Fruit fly (Drosophila melanogaster) whole organism, embryonic: ENCODE data around the gene wds.

Experiments
- Blimp-1 ChIP-seq: fragments of 200-800 bp; sonication (Bioruptor generic); optimal IDR thresholded peaks from 3 replicates; lab custom pipeline; 2018; ENCODE audit warnings: missing biosample characterization, missing genetic modification characterization, mild to moderate bottlenecking, moderate library complexity, missing genetic modification reagents
- C15 ChIP-seq: fragments of 200-800 bp; sonication (Bioruptor generic); IDR thresholded peaks from 3 replicates; pipeline ENCODE4 v1.3.6; 2022; ENCODE audit warnings: missing biosample characterization, missing genetic modification characterization
- CG10267 ChIP-seq: fragments of 200-800 bp; sonication (Bioruptor generic); optimal IDR thresholded peaks from 2 replicates; lab custom pipeline; 2018; ENCODE audit warnings: missing biosample characterization, mild to moderate bottlenecking, missing genetic modification characterization, moderate library complexity
- CG10321 ChIP-seq: fragments of 200-800 bp; sonication (Bioruptor generic); IDR thresholded peaks from 2 replicates; pipeline ENCODE4 v1.3.6; 2022; ENCODE audit warnings: missing biosample characterization, missing genetic modification characterization
- CG10431 ChIP-seq: fragments of 200-800 bp; sonication (Bioruptor generic); optimal IDR thresholded peaks from 3 replicates; lab custom pipeline; 2018; ENCODE audit warnings: missing biosample characterization, mild to moderate bottlenecking, missing genetic modification characterization
- CG10543 ChIP-seq: fragments of 200-800 bp; sonication (Bioruptor generic); optimal IDR thresholded peaks from 3 replicates; lab custom pipeline; 2017; ENCODE audit warnings: missing biosample characterization, mild to moderate bottlenecking, missing genetic modification characterization, moderate library complexity
- CG12155 ChIP-seq: fragments of 200-800 bp; sonication (Bioruptor generic); optimal IDR thresholded peaks from 3 replicates; lab custom pipeline; 2016; ENCODE audit warnings: missing biosample characterization, missing genetic modification characterization
- CG13287 ChIP-seq: fragments of 200-800 bp; sonication (Bioruptor generic); IDR thresholded peaks from 2 replicates; pipeline ENCODE4 v1.3.6; 2022; ENCODE audit warnings: missing biosample characterization, missing genetic modification characterization; ENCODE audit not compliant: partially characterized antibody
- CG13296 ChIP-seq: fragments of 200-800 bp; sonication (Bioruptor generic); optimal IDR thresholded peaks from 3 replicates; lab custom pipeline; 2018; ENCODE audit warnings: missing biosample characterization, mild to moderate bottlenecking, missing genetic modification characterization
- CG13775 ChIP-seq: fragments of 200-800 bp; sonication (Bioruptor generic); optimal IDR thresholded peaks from 3 replicates; lab custom pipeline; 2017; ENCODE audit warnings: missing biosample characterization, mild to moderate bottlenecking, missing genetic modification characterization
- CG16779 ChIP-seq: fragments of 200-800 bp; sonication (Bioruptor generic); IDR thresholded peaks from 2 replicates; pipeline ENCODE4 v1.3.6; 2022; ENCODE audit warnings: missing biosample characterization, missing genetic modification characterization
- CG18476 ChIP-seq: fragments of 200-800 bp; sonication (Bioruptor generic); optimal IDR thresholded peaks from 2 replicates; lab custom pipeline; 2016; ENCODE audit warnings: missing biosample characterization, mild to moderate bottlenecking, missing genetic modification characterization
- CG2202 ChIP-seq: fragments of 200-800 bp; sonication (Bioruptor generic); optimal IDR thresholded peaks from 2 replicates; lab custom pipeline; 2018; ENCODE audit warnings: missing biosample characterization, mild to moderate bottlenecking, missing genetic modification characterization
- CG33557 ChIP-seq: fragments of 200-800 bp; sonication (Bioruptor generic); optimal IDR thresholded peaks from 2 replicates; lab custom pipeline; 2019; ENCODE audit warnings: missing biosample characterization, mild to moderate bottlenecking, missing genetic modification characterization, moderate library complexity
- CG3838 ChIP-seq: fragments of 200-800 bp; sonication (Bioruptor generic); optimal IDR thresholded peaks from 3 replicates; lab custom pipeline; 2016; ENCODE audit warnings: missing biosample characterization, missing genetic modification characterization
- CG4404 ChIP-seq: fragments of 200-800 bp; sonication (Bioruptor generic); IDR thresholded peaks from 2 replicates; pipeline ENCODE4 v1.3.6; 2022; ENCODE audit warnings: missing biosample characterization, missing genetic modification characterization
- CG4424 ChIP-seq: fragments of 200-800 bp; sonication (Bioruptor generic); optimal IDR thresholded peaks from 3 replicates; lab custom pipeline; 2016; ENCODE audit warnings: missing biosample characterization, missing genetic modification characterization
- CG4820 ChIP-seq: fragments of 200-800 bp; sonication (Bioruptor generic); optimal IDR thresholded peaks from 3 replicates; lab custom pipeline; 2016; ENCODE audit warnings: missing biosample characterization, missing genetic modification characterization
- CG7372 ChIP-seq: fragments of 200-800 bp; sonication (Bioruptor generic); IDR thresholded peaks from 2 replicates; pipeline ENCODE4 v1.3.6; 2022; ENCODE audit warnings: missing biosample characterization, missing genetic modification characterization
- CG8281 ChIP-seq: fragments of 200-800 bp; sonication (Bioruptor generic); optimal IDR thresholded peaks from 2 replicates; lab custom pipeline; 2018; ENCODE audit warnings: missing biosample characterization, mild to moderate bottlenecking, missing genetic modification characterization, moderate library complexity
- CG8944 ChIP-seq: fragments of 200-800 bp; sonication (Bioruptor generic); optimal IDR thresholded peaks from 3 replicates; lab custom pipeline; 2016; ENCODE audit warnings: missing biosample characterization, missing genetic modification characterization
- Dek ChIP-seq: fragments of 200-800 bp; sonication (Bioruptor generic); optimal IDR thresholded peaks from 3 replicates; lab custom pipeline; 2019; ENCODE audit warnings: missing biosample characterization, mild to moderate bottlenecking, missing genetic modification characterization, moderate library complexity
- Ets97D ChIP-seq: fragments of 200-800 bp; sonication (Bioruptor generic); optimal IDR thresholded peaks from 3 replicates; lab custom pipeline; 2016; ENCODE audit warnings: missing biosample characterization, missing genetic modification characterization
- Gug ChIP-seq: fragments of 200-800 bp; sonication (Bioruptor generic); IDR thresholded peaks from 4 replicates; pipeline ENCODE4 v1.3.6; 2022; ENCODE audit warnings: missing biosample characterization, missing genetic modification characterization
- Hr39 ChIP-seq: fragments of >200 bp; optimal IDR thresholded peaks from 2 replicates; lab custom pipeline; 2017
- Hsf ChIP-seq: fragments of 200-800 bp; sonication (Bioruptor generic); optimal IDR thresholded peaks from 3 replicates; lab custom pipeline; 2016; ENCODE audit warnings: missing biosample characterization, missing genetic modification characterization
- MBD-R2 ChIP-seq: fragments of 200-800 bp; sonication (Bioruptor generic); IDR thresholded peaks from 2 replicates; pipeline ENCODE4 v1.3.6; 2022; ENCODE audit warnings: missing biosample characterization, missing genetic modification characterization
- Med ChIP-seq: fragments of 200-800 bp; sonication (Bioruptor generic); peaks from one replicate; lab custom pipeline; 2016; ENCODE audit warnings: missing biosample characterization, missing genetic modification characterization, mild to moderate bottlenecking, inconsistent platforms, moderate library complexity
- Myb ChIP-seq: fragments of 200-800 bp; sonication (Bioruptor generic); optimal IDR thresholded peaks from 2 replicates; lab custom pipeline; 2016; ENCODE audit warnings: missing biosample characterization, missing genetic modification characterization
- Oaz ChIP-seq: fragments of 200-800 bp; sonication (Bioruptor generic); IDR thresholded peaks from 2 replicates; pipeline ENCODE4 v1.3.6; 2022; ENCODE audit warnings: missing biosample characterization, missing genetic modification characterization
- Ravus ChIP-seq: fragments of 200-800 bp; sonication (Bioruptor generic); IDR thresholded peaks from 2 replicates; pipeline ENCODE4 v1.3.6; 2022; ENCODE audit warnings: missing biosample characterization, missing genetic modification characterization
- ab ChIP-seq: fragments of 200-800 bp; sonication (Bioruptor generic); optimal IDR thresholded peaks from 2 replicates; lab custom pipeline; 2016; ENCODE audit warnings: missing biosample characterization, missing genetic modification characterization
- ap ChIP-seq: fragments of 200-800 bp; sonication (Bioruptor generic); IDR thresholded peaks from 2 replicates; pipeline ENCODE4 v1.3.6; 2022; ENCODE audit warnings: missing biosample characterization, missing genetic modification characterization
- bigmax ChIP-seq: fragments of 200-800 bp; sonication (Bioruptor generic); optimal IDR thresholded peaks from 2 replicates; lab custom pipeline; 2018; ENCODE audit warnings: missing biosample characterization, mild to moderate bottlenecking, missing genetic modification characterization
- br ChIP-seq: fragments of >200 bp; optimal IDR thresholded peaks from 2 replicates; lab custom pipeline; 2017
- cas ChIP-seq: fragments of 200-800 bp; sonication (Bioruptor generic); IDR thresholded peaks from 2 replicates; pipeline ENCODE4 v1.3.6; 2022; ENCODE audit warnings: missing biosample characterization, missing genetic modification characterization
- dmrt11E ChIP-seq: fragments of 200-800 bp; sonication (Bioruptor generic); optimal IDR thresholded peaks from 3 replicates; lab custom pipeline; 2018; ENCODE audit warnings: missing biosample characterization, mild to moderate bottlenecking, missing genetic modification characterization, moderate library complexity
- dpn ChIP-seq, 2 experiments: fragments of 200-800 bp; sonication (Bioruptor generic); optimal IDR thresholded peaks; 3 replicates each; lab custom pipeline; 2016; ENCODE audit warnings: missing biosample characterization in 2 of 2, missing genetic modification characterization in 2 of 2
- dysf ChIP-seq: fragments of 200-800 bp; sonication (Bioruptor generic); IDR thresholded peaks from 3 replicates; pipeline ENCODE4 v1.3.6; 2022; ENCODE audit warnings: missing biosample characterization, missing genetic modification characterization
- fu2 ChIP-seq: fragments of 200-800 bp; sonication (Bioruptor generic); optimal IDR thresholded peaks from 2 replicates; lab custom pipeline; 2016; ENCODE audit warnings: missing biosample characterization, missing genetic modification characterization
- hkb ChIP-seq, 2 experiments: fragments of 200-800 bp in 1 of 2; fragments of >200 bp in 1 of 2; sonication (Bioruptor generic) in 1 of 2; IDR thresholded peaks in 1 of 2; optimal IDR thresholded peaks in 1 of 2; 2 replicates each; pipeline versions ENCODE4 v1.3.6 to Lab custom; 2017 to 2022; ENCODE audit warnings: missing biosample characterization in 1 of 2, missing genetic modification characterization in 1 of 2
- klu ChIP-seq: fragments of 200-800 bp; sonication (Bioruptor generic); IDR thresholded peaks from 2 replicates; pipeline ENCODE4 v1.3.6; 2022; ENCODE audit warnings: missing biosample characterization, missing genetic modification characterization
- lilli ChIP-seq: fragments of 200-800 bp; sonication (Bioruptor generic); optimal IDR thresholded peaks from 3 replicates; lab custom pipeline; 2016; ENCODE audit warnings: missing biosample characterization, missing genetic modification characterization
- lola ChIP-seq, 3 experiments: fragments of >200 bp in 2 of 3; fragments of 200-800 bp in 1 of 3; sonication (Bioruptor generic) in 1 of 3; optimal IDR thresholded peaks; 2 replicates each; lab custom pipeline; 2017 to 2019; ENCODE audit warnings: missing biosample characterization in 3 of 3, missing genetic modification characterization in 3 of 3, mild to moderate bottlenecking in 1 of 3, moderate library complexity in 1 of 3
- nom ChIP-seq: fragments of 200-800 bp; sonication (Bioruptor generic); optimal IDR thresholded peaks from 2 replicates; lab custom pipeline; 2017; ENCODE audit warnings: missing biosample characterization, missing genetic modification characterization, mild to moderate bottlenecking, moderate library complexity, missing genetic modification reagents
- pfk ChIP-seq: fragments of 200-800 bp; sonication (Bioruptor generic); optimal IDR thresholded peaks from 2 replicates; lab custom pipeline; 2018; ENCODE audit warnings: missing biosample characterization, mild to moderate bottlenecking, missing genetic modification characterization, moderate library complexity
- rib ChIP-seq: fragments of 200-800 bp; sonication (Bioruptor generic); IDR thresholded peaks from 2 replicates; pipeline ENCODE4 v1.3.6; 2022; ENCODE audit warnings: missing biosample characterization, missing genetic modification characterization
- sisA ChIP-seq: fragments of 200-800 bp; sonication (Bioruptor generic); IDR thresholded peaks from 2 replicates; pipeline ENCODE4 v1.3.6; 2022; ENCODE audit warnings: missing biosample characterization, missing genetic modification characterization
- slou ChIP-seq: fragments of 200-800 bp; sonication (Bioruptor generic); optimal IDR thresholded peaks from 3 replicates; lab custom pipeline; 2016; ENCODE audit warnings: missing biosample characterization, missing genetic modification characterization
- tgo ChIP-seq: fragments of 200-800 bp; sonication (Bioruptor generic); IDR thresholded peaks from 3 replicates; pipeline ENCODE4 v1.3.6; 2022; ENCODE audit warnings: missing biosample characterization, missing genetic modification characterization
- wek ChIP-seq: fragments of 200-800 bp; sonication (Bioruptor generic); optimal IDR thresholded peaks from 3 replicates; lab custom pipeline; 2018; ENCODE audit warnings: missing biosample characterization, mild to moderate bottlenecking, missing genetic modification characterization, moderate library complexity

The wds gene

dm6 chrX:2619651-2620050 is 33.9 kb downstream of the wds start, which contains the start of the genes Tsp3A and Seipin (continued):
- TF ChIP-seq Ets97D (peak; percentile 58), hkb (optimal IDR thresholded peaks at IDR 0.05; lab: Kevin White, UChicago) (no peak), hkb (GFP tag; IDR thresholded peaks at IDR 0.05; lab: Robert Waterston, UW) (peak; percentile 90), CG13296 (peak; percentile 89), CG12155 (peak; percentile 74), dmrt11E (peak; percentile 58), Blimp-1 (peak; percentile 65), CG13287 (GFP tag; lab: Robert Waterston, UW) (peak; percentile 70), CG10267 (tag; lab: Kevin White, UChicago) (peak; percentile 67), ab (GFP tag; lab: Kevin White, UChicago) (no peak), tgo (GFP tag; lab: Robert Waterston, UW) (peak; percentile 85), C15 (peak; percentile 62; the same call in 1 of the 3 replicates), CG8944 (GFP tag; lab: Kevin White, UChicago) (peak; percentile 65), Gug (GFP tag; lab: Robert Waterston, UW) (peak; percentile 90), ap (GFP tag; lab: Robert Waterston, UW) (peak; percentile 82), CG4404 (GFP tag; lab: Robert Waterston, UW) (peak; percentile 16; the same call in 1 of the 2 replicates), CG10321 (peak; percentile 62; the same call in 1 of the 2 replicates), Hsf (GFP tag; lab: Kevin White, UChicago) (peak; percentile 79), CG13775 (GFP tag; lab: Kevin White, UChicago) (peak; percentile 72), Med (GFP tag; lab: Kevin White, UChicago) (peak; percentile 99), Oaz (GFP tag; lab: Robert Waterston, UW) (peak; percentile 76), lola (GFP tag; optimal IDR thresholded peaks at IDR 0.05; lab: Kevin White, UChicago) (peak in 1 of 3 experiments; percentile 46), sisA (GFP tag; lab: Robert Waterston, UW) (peak; percentile 75), Hr39 (lab: Kevin White, UChicago) (no peak), br (no peak), Dek (tag; lab: Kevin White, UChicago) (peak; percentile 88), CG33557 (GFP tag; lab: Kevin White, UChicago) (peak; percentile 3), wek (GFP tag; lab: Kevin White, UChicago) (peak; percentile 64), Myb (GFP tag; lab: Kevin White, UChicago) (peak; percentile 77), CG2202 (peak; percentile 0), dysf (peak; percentile 94), CG3838 (GFP tag; lab: Kevin White, UChicago) (no peak), nom (peak; percentile 94), MBD-R2 (GFP tag; lab: Robert Waterston, UW) (peak; percentile 94), CG8281 (tag; lab: Kevin White, UChicago) (peak; percentile 53), CG18476 (GFP tag; lab: Kevin White, UChicago) (peak; percentile 56), CG10431 (GFP tag; lab: Kevin White, UChicago) (peak; percentile 5), klu (peak; percentile 67; the same call in 1 of the 2 replicates), CG7372 (GFP tag; lab: Robert Waterston, UW) (peak; percentile 87), CG4424 (peak; percentile 81), CG4820 (GFP tag; lab: Kevin White, UChicago) (peak; percentile 73), CG10543 (peak; percentile 70), pfk (GFP tag; lab: Kevin White, UChicago) (no peak), Ravus (GFP tag; lab: Robert Waterston, UW) (peak; percentile 41), dpn (GFP tag; optimal IDR thresholded peaks at IDR 0.05; lab: Kevin White, UChicago) (peak; percentile 75 to 89), fu2 (GFP tag; lab: Kevin White, UChicago) (peak; percentile 45), lilli (GFP tag; lab: Kevin White, UChicago) (peak; percentile 90), bigmax (GFP tag; lab: Kevin White, UChicago) (no peak), slou (no peak), cas (GFP tag; lab: Robert Waterston, UW) (peak; percentile 81), rib (peak; percentile 86), CG16779 (GFP tag; lab: Robert Waterston, UW) (peak; percentile 92)
